Fruit fly (Drosophila melanogaster): ENCODE measurements around the gene Kah.

DNA sequence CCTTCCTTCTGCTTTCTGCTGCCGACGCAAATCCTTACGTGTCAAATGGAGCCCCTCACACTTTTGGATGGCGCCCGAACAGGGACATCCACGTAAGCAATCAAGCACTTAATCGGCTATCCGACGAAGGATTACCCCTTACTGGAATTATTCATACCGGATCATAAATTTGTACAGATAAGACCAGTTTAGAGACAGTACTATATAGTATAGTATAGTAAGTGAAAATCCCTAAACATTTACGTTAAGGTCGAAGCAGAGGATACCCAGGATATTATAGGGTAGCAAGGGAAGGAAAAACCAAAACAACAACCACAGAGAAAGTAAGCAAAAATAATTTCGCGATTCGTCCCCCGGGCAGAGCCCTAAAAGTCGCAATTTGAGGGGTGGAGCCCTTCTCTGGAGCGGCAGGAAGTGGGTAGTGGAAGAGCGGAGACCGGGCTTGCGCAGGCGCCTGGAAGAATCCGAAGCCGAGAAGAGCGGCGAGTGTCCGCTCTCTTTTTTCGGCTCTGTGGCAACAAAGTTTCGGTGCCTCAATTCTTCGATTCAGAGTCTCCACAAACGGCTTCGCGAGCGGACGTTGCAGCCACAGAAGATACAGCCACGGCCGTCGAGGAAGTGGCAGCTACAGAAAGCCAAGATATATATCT lies 43.4 kb downstream of the Kah start:
- TF ChIP-seq bab1 (GFP tag; optimal IDR thresholded peaks at IDR 0.05), result no peak
- peak; percentile 51 for TF ChIP-seq CG14711 (tag; optimal IDR thresholded peaks at IDR 0.05)
- TF ChIP-seq cnc (optimal IDR thresholded peaks at IDR 0.05), result no peak
- TF ChIP-seq Clk (GFP tag; optimal IDR thresholded peaks at IDR 0.05), result no peak
- no peak for TF ChIP-seq kay (GFP tag; ENCODE audit: borderline replicate concordance)
- no peak for TF ChIP-seq CG1620 (GFP tag; optimal IDR thresholded peaks at IDR 0.05)
- TF ChIP-seq CG11617 (GFP tag; optimal IDR thresholded peaks at IDR 0.05), result no peak
- no peak for TF ChIP-seq Mnt (GFP tag; optimal IDR thresholded peaks at IDR 0.05)
- peak; percentile 77 for TF ChIP-seq CG33017 (tag; optimal IDR thresholded peaks at IDR 0.05)
- no peak for TF ChIP-seq Crg-1 (GFP tag; optimal IDR thresholded peaks at IDR 0.05)
- TF ChIP-seq pad (GFP tag; optimal IDR thresholded peaks at IDR 0.05), result no peak
- TF ChIP-seq toe (GFP tag; optimal IDR thresholded peaks at IDR 0.05), result no peak

Data from whole organism, adult.